Worm (Caenorhabditis elegans) whole organism, early embryonic: ENCODE results near the gene F53G2.3.

Experiments used
- B0310.2 ChIP-seq: sonication (generic microtip); optimal IDR thresholded peaks from 2 replicates; lab custom pipeline; 2016; ENCODE audit warnings: mild to moderate bottlenecking, missing genetic modification characterization, missing compliant biosample characterization
- F13C5.2 ChIP-seq: sonication (generic microtip); optimal IDR thresholded peaks from 2 replicates; lab custom pipeline; 2017; ENCODE audit warnings: mild to moderate bottlenecking, missing genetic modification characterization, inconsistent platforms, missing compliant biosample characterization
- aly-1 ChIP-seq: sonication (generic microtip); optimal IDR thresholded peaks from 2 replicates; lab custom pipeline; 2016; ENCODE audit warnings: missing genetic modification characterization, missing compliant biosample characterization
- ama-1 ChIP-seq: fragments of 150-350 bp; optimal IDR thresholded peaks from 2 replicates; lab custom pipeline; 2014
- ceh-13 ChIP-seq: fragments of 200-800 bp; sonication (Bioruptor generic); optimal IDR thresholded peaks from 2 replicates; lab custom pipeline; 2018; ENCODE audit warnings: mild to moderate bottlenecking, missing genetic modification characterization, missing compliant biosample characterization
- ceh-36 ChIP-seq: sonication (generic microtip); optimal IDR thresholded peaks from 2 replicates; lab custom pipeline; 2016; ENCODE audit warnings: missing genetic modification characterization, inconsistent platforms, missing compliant biosample characterization
- ets-7 ChIP-seq: sonication (generic microtip); optimal IDR thresholded peaks from 2 replicates; lab custom pipeline; 2016; ENCODE audit warnings: missing genotype, missing genetic modification characterization, missing compliant biosample characterization
- hmbx-1 ChIP-seq: sonication (generic microtip); optimal IDR thresholded peaks from 2 replicates; lab custom pipeline; 2016; ENCODE audit warnings: mild to moderate bottlenecking, missing genetic modification characterization, missing compliant biosample characterization
- hnd-1 ChIP-seq: sonication (generic microtip); optimal IDR thresholded peaks from 2 replicates; lab custom pipeline; 2016; ENCODE audit warnings: missing genetic modification characterization, missing compliant biosample characterization
- pes-1 ChIP-seq: fragments of 200-800 bp; sonication (Bioruptor generic); IDR thresholded peaks from 2 replicates; pipeline ENCODE4 v1.3.6; 2022; ENCODE audit warnings: missing genetic modification reagents, missing genetic modification characterization, missing compliant biosample characterization
- sea-1 ChIP-seq: fragments of 200-800 bp; sonication (Bioruptor generic); conservative IDR thresholded peaks from 2 replicates; pipeline ENCODE4 v1.3.6; 2022; ENCODE audit warnings: missing genetic modification characterization, missing compliant biosample characterization
- tbx-11 ChIP-seq: fragments of 200-800 bp; sonication (Bioruptor generic); IDR thresholded peaks from 2 replicates; pipeline ENCODE4 v1.3.6; 2022; ENCODE audit warnings: missing genetic modification characterization, missing compliant biosample characterization
- tbx-37 ChIP-seq: fragments of 200-800 bp; sonication (Bioruptor generic); conservative IDR thresholded peaks from 2 replicates; pipeline ENCODE4 v1.3.6; 2022; ENCODE audit warnings: missing genetic modification reagents, missing genetic modification characterization, missing compliant biosample characterization
- tra-4 ChIP-seq: sonication (generic microtip); optimal IDR thresholded peaks from 2 replicates; lab custom pipeline; 2017; ENCODE audit warnings: missing genetic modification characterization, missing compliant biosample characterization

DNA sequence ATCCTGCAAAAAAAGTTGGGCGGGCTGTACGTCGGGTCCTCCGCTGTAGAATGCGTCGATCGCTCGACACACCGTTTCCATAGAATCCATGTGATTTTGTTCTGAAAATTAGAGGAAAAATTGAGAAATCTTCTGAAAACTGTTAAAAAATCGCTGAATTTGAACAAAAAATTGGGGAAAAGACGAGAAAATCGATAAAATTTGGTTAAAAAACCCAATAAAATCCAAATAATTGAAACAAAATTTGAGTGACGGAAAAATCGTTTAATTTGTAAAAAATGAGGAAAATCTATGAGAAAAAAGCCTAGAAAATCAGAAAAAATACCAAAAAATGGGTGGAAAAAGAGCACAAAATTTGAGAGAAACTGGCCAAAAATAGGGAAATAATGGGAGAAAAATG lies 6.9 kb upstream of the F53G2.3 start, which contains the start of gene tsr-1:
- TF ChIP-seq ets-7 (no peak), ama-1 (no peak), hmbx-1 (tag; lab: Kevin White, UChicago) (no peak), hnd-1 (tag; lab: Kevin White, UChicago) (no peak), B0310.2 (no peak), ceh-13 (GFP tag; lab: Kevin White, UChicago) (no peak), F13C5.2 (tag; lab: Kevin White, UChicago) (no peak), pes-1 (GFP tag; lab: Robert Waterston, UW) (no peak), tra-4 (tag; lab: Kevin White, UChicago) (no peak), ceh-36 (tag; lab: Kevin White, UChicago) (no peak), tbx-37 (GFP tag; lab: Robert Waterston, UW) (no peak), sea-1 (GFP tag; lab: Robert Waterston, UW) (no peak), aly-1 (tag; lab: Kevin White, UChicago) (no peak), tbx-11 (GFP tag; lab: Robert Waterston, UW) (no peak)
